Worm (Caenorhabditis elegans) whole organism, mixed stage, embryonic: ENCODE data around the gene col-9.

Experiments used
- M03D4.4 ChIP-seq: sonication (generic microtip); optimal IDR thresholded peaks from 2 replicates; lab custom pipeline; 2017; ENCODE audit warnings: mild to moderate bottlenecking, missing genetic modification characterization, missing compliant biosample characterization
- bed-3 ChIP-seq: fragments of 200-800 bp; sonication (Bioruptor generic); optimal IDR thresholded peaks from 3 replicates; lab custom pipeline; 2018; ENCODE audit warnings: mild to moderate bottlenecking, missing genetic modification characterization, moderate library complexity, missing compliant biosample characterization
- blmp-1 ChIP-seq: fragments of 150-350 bp; optimal IDR thresholded peaks from 2 replicates; lab custom pipeline; 2014; ENCODE audit warnings: missing biosample characterization, missing genetic modification characterization
- ceh-39 ChIP-seq: fragments of 150-350 bp; optimal IDR thresholded peaks from 2 replicates; lab custom pipeline; 2014; ENCODE audit warnings: missing biosample characterization, missing genetic modification characterization
- ceh-43 ChIP-seq: fragments of 200-800 bp; sonication (Bioruptor generic); optimal IDR thresholded peaks from 2 replicates; lab custom pipeline; 2018; ENCODE audit warnings: mild to moderate bottlenecking, missing genetic modification characterization, moderate library complexity, missing compliant biosample characterization
- ceh-83 ChIP-seq: fragments of 200-800 bp; sonication (Bioruptor generic); optimal IDR thresholded peaks from 2 replicates; lab custom pipeline; 2018; ENCODE audit warnings: mild to moderate bottlenecking, missing genetic modification characterization, missing compliant biosample characterization
- ces-1 ChIP-seq: fragments of 150-350 bp; optimal IDR thresholded peaks from 2 replicates; lab custom pipeline; 2014; ENCODE audit warnings: missing biosample characterization, missing genetic modification reagents, missing genetic modification characterization
- cnd-1 ChIP-seq: fragments of 200-800 bp; sonication (Bioruptor generic); optimal IDR thresholded peaks from 2 replicates; lab custom pipeline; 2018; ENCODE audit warnings: mild to moderate bottlenecking, missing genetic modification characterization, missing compliant biosample characterization
- drap-1 ChIP-seq: fragments of 200-800 bp; sonication (Bioruptor generic); optimal IDR thresholded peaks from 3 replicates; lab custom pipeline; 2018; ENCODE audit warnings: mild to moderate bottlenecking, missing genetic modification characterization, missing compliant biosample characterization
- elt-1 ChIP-seq: sonication (generic microtip); optimal IDR thresholded peaks from 2 replicates; lab custom pipeline; 2017; ENCODE audit warnings: missing genetic modification characterization, mild to moderate bottlenecking, missing compliant biosample characterization, antibody characterized with exemption, moderate library complexity, borderline replicate concordance; ENCODE audit not compliant: insufficient read depth
- elt-3 ChIP-seq: fragments of 150-350 bp; optimal IDR thresholded peaks from 2 replicates; lab custom pipeline; 2014; ENCODE audit warnings: missing biosample characterization, missing genetic modification characterization
- flh-1 ChIP-seq: fragments of 200-800 bp; sonication (Bioruptor generic); optimal IDR thresholded peaks from 2 replicates; lab custom pipeline; 2018; ENCODE audit warnings: mild to moderate bottlenecking, missing genetic modification characterization, moderate library complexity, missing compliant biosample characterization
- ham-2 ChIP-seq: fragments of 200-800 bp; sonication (Bioruptor generic); optimal IDR thresholded peaks from 2 replicates; lab custom pipeline; 2018; ENCODE audit warnings: mild to moderate bottlenecking, missing genetic modification characterization, missing compliant biosample characterization
- hlh-1 ChIP-seq: fragments of 150-350 bp; optimal IDR thresholded peaks from 2 replicates; lab custom pipeline; 2014; ENCODE audit warnings: missing biosample characterization, missing genetic modification reagents, missing genetic modification characterization
- lin-13 ChIP-seq: fragments of 150-350 bp; optimal IDR thresholded peaks from 2 replicates; lab custom pipeline; 2014; ENCODE audit warnings: missing biosample characterization, missing genetic modification characterization
- lin-32 ChIP-seq: fragments of 200-800 bp; sonication (Bioruptor generic); optimal IDR thresholded peaks from 2 replicates; lab custom pipeline; 2018; ENCODE audit warnings: mild to moderate bottlenecking, missing genetic modification characterization, missing compliant biosample characterization
- lsy-2 ChIP-seq: fragments of 150-350 bp; optimal IDR thresholded peaks from 2 replicates; lab custom pipeline; 2014; ENCODE audit warnings: missing biosample characterization, missing genetic modification characterization
- mab-5 ChIP-seq: fragments of 150-350 bp; optimal IDR thresholded peaks from 2 replicates; lab custom pipeline; 2014; ENCODE audit warnings: missing biosample characterization, missing genetic modification characterization
- mep-1 ChIP-seq: fragments of 150-350 bp; optimal IDR thresholded peaks from 2 replicates; lab custom pipeline; 2017; ENCODE audit warnings: missing biosample characterization, missing genetic modification reagents, missing genetic modification characterization, inconsistent platforms
- mls-2 ChIP-seq: sonication (generic microtip); optimal IDR thresholded peaks from 2 replicates; lab custom pipeline; 2016; ENCODE audit warnings: mild to moderate bottlenecking, missing genetic modification characterization, moderate library complexity, missing compliant biosample characterization
- nhr-12 ChIP-seq: fragments of 150-350 bp; optimal IDR thresholded peaks from 2 replicates; lab custom pipeline; 2014; ENCODE audit warnings: missing biosample characterization, missing genetic modification characterization
- nhr-2 ChIP-seq: fragments of 150-350 bp; optimal IDR thresholded peaks from 2 replicates; lab custom pipeline; 2014; ENCODE audit warnings: missing biosample characterization, missing genetic modification characterization
- nhr-237 ChIP-seq: fragments of 150-350 bp; optimal IDR thresholded peaks from 2 replicates; lab custom pipeline; 2014; ENCODE audit warnings: missing biosample characterization, missing genetic modification characterization
- nhr-28 ChIP-seq: fragments of 150-350 bp; optimal IDR thresholded peaks from 2 replicates; lab custom pipeline; 2014; ENCODE audit warnings: missing biosample characterization, missing genetic modification characterization
- nhr-76 ChIP-seq: sonication (generic microtip); optimal IDR thresholded peaks from 2 replicates; lab custom pipeline; 2017; ENCODE audit warnings: missing biosample characterization, missing genetic modification characterization
- pha-4 ChIP-seq: fragments of 150-350 bp; optimal IDR thresholded peaks from 2 replicates; lab custom pipeline; 2018; ENCODE audit warnings: missing biosample characterization, missing genetic modification reagents, missing genetic modification characterization
- sem-2 ChIP-seq: fragments of 200-800 bp; sonication (Bioruptor generic); optimal IDR thresholded peaks from 2 replicates; lab custom pipeline; 2018; ENCODE audit warnings: mild to moderate bottlenecking, missing genetic modification characterization, missing compliant biosample characterization
- snpc-4 ChIP-seq: fragments of 150-350 bp; optimal IDR thresholded peaks from 2 replicates; lab custom pipeline; 2014; ENCODE audit warnings: missing biosample characterization, missing genetic modification characterization
- sptf-1 ChIP-seq: sonication (generic microtip); optimal IDR thresholded peaks from 2 replicates; lab custom pipeline; 2017; ENCODE audit warnings: mild to moderate bottlenecking, missing genetic modification characterization, moderate library complexity, missing compliant biosample characterization
- tbx-8 ChIP-seq: fragments of 200-800 bp; sonication (Bioruptor generic); optimal IDR thresholded peaks from 2 replicates; lab custom pipeline; 2018; ENCODE audit warnings: mild to moderate bottlenecking, missing genetic modification characterization, moderate library complexity, missing compliant biosample characterization
- unc-120 ChIP-seq: sonication (generic microtip); optimal IDR thresholded peaks from 2 replicates; lab custom pipeline; 2017; ENCODE audit warnings: missing genetic modification characterization, missing compliant biosample characterization; ENCODE audit not compliant: poor library complexity, severe bottlenecking
- unc-39 ChIP-seq: fragments of 150-350 bp; optimal IDR thresholded peaks from 2 replicates; lab custom pipeline; 2014; ENCODE audit warnings: missing biosample characterization, missing genetic modification characterization
- unc-62 ChIP-seq: fragments of 150-350 bp; optimal IDR thresholded peaks from 2 replicates; lab custom pipeline; 2014; ENCODE audit warnings: missing biosample characterization, missing genetic modification reagents, missing genetic modification characterization
- zip-8 ChIP-seq: fragments of 150-350 bp; optimal IDR thresholded peaks from 2 replicates; lab custom pipeline; 2014; ENCODE audit warnings: missing biosample characterization, missing genetic modification characterization
- ztf-11 ChIP-seq: fragments of 150-350 bp; optimal IDR thresholded peaks from 2 replicates; lab custom pipeline; 2014; ENCODE audit warnings: missing biosample characterization, missing genetic modification characterization

Gene col-9

DNA sequence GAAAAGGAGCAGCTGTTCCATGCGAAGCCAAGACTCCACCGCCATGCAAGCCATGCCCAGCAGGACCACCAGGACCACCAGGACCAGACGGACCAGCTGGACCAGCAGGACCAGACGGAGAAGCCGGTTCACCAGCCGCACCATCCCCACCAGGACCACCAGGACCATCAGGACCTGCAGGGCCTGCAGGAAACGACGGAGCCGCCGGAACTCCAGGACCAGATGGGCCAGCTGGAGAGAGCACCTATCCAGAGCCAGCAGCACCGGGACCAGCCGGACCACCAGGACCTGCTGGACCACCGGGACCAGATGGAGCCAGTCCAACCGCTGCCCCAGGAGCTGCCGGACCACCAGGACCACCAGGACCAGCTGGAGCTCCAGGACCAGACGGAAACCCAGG, 2.1 kb downstream of the col-9 start:
- TF ChIP-seq ceh-43 (GFP tag; lab: Kevin White, UChicago) (no peak), unc-62 (GFP tag; lab: Kevin White, UChicago) (no peak), tbx-8 (GFP tag; lab: Kevin White, UChicago) (no peak), unc-39 (no peak), ceh-39 (tag; lab: Kevin White, UChicago) (no peak)
- TF ChIP-seq, all 35 proteins: peak for 0

ce11 chrX:13592367-13592766, 2.5 kb downstream of the col-9 start, which contains the start of gene F54B11.4:
Gene F54B11.4, plus strand, starts transcription at chrX:13592667.
- TF ChIP-seq mls-2 (tag; lab: Kevin White, UChicago) (no peak), sem-2 (GFP tag; lab: Kevin White, UChicago) (no peak), lin-13 (no peak), sptf-1 (tag; lab: Kevin White, UChicago) (no peak), snpc-4 (tag; lab: Kevin White, UChicago) (no peak), ces-1 (GFP tag; lab: Kevin White, UChicago) (no peak), unc-120 (tag; lab: Kevin White, UChicago) (no peak), cnd-1 (tag; lab: Kevin White, UChicago) (no peak), mab-5 (tag; lab: Kevin White, UChicago) (no peak)

- TF ChIP-seq lin-13 (peak; percentile 15), unc-62 (GFP tag; lab: Kevin White, UChicago) (peak; percentile 14), ces-1 (GFP tag; lab: Kevin White, UChicago) (peak; percentile 30), sptf-1 (tag; lab: Kevin White, UChicago) (no peak), mep-1 (tag; lab: Kevin White, UChicago) (peak; percentile 33), hlh-1 (no peak), elt-3 (tag; lab: Kevin White, UChicago) (no peak), ceh-43 (GFP tag; lab: Kevin White, UChicago) (no peak)
Observed at ce11 chrX:13596003-13596767, 6.3 kb downstream of the col-9 start, which contains the start of gene F54B11.5. Gene F54B11.5, minus strand, starts transcription at chrX:13596068.

- TF ChIP-seq sem-2 (GFP tag; lab: Kevin White, UChicago) (no peak), ztf-11 (peak; percentile 67), nhr-76 (tag; lab: Kevin White, UChicago) (no peak), blmp-1 (tag; lab: Kevin White, UChicago) (no peak), sptf-1 (tag; lab: Kevin White, UChicago) (peak; percentile 66), nhr-237 (no peak), nhr-2 (tag; lab: Kevin White, UChicago) (peak; percentile 32), elt-1 (no peak), flh-1 (GFP tag; lab: Kevin White, UChicago) (no peak), mep-1 (tag; lab: Kevin White, UChicago) (peak; percentile 78), mab-5 (tag; lab: Kevin White, UChicago) (no peak), lin-32 (GFP tag; lab: Kevin White, UChicago) (no peak), unc-39 (no peak), lin-13 (peak; percentile 53), mls-2 (tag; lab: Kevin White, UChicago) (peak; percentile 55), ces-1 (GFP tag; lab: Kevin White, UChicago) (peak; percentile 74), unc-120 (tag; lab: Kevin White, UChicago) (peak; percentile 62), lsy-2 (tag; lab: Kevin White, UChicago) (peak; percentile 57), M03D4.4 (tag; lab: Kevin White, UChicago) (peak; percentile 11), nhr-12 (tag; lab: Kevin White, UChicago) (no peak), ceh-39 (tag; lab: Kevin White, UChicago) (peak; percentile 94), cnd-1 (tag; lab: Kevin White, UChicago) (peak; percentile 80), ham-2 (GFP tag; lab: Kevin White, UChicago) (no peak), bed-3 (GFP tag; lab: Kevin White, UChicago) (no peak), ceh-83 (GFP tag; lab: Kevin White, UChicago) (no peak), unc-62 (GFP tag; lab: Kevin White, UChicago) (peak; percentile 47), elt-3 (tag; lab: Kevin White, UChicago) (no peak), hlh-1 (peak; percentile 81), snpc-4 (tag; lab: Kevin White, UChicago) (no peak), nhr-28 (no peak), pha-4 (peak; percentile 37), ceh-43 (GFP tag; lab: Kevin White, UChicago) (no peak), drap-1 (GFP tag; lab: Kevin White, UChicago) (peak; percentile 16), tbx-8 (GFP tag; lab: Kevin White, UChicago) (no peak), zip-8 (no peak)
- TF ChIP-seq, all 35 proteins: peak for 16
Observed at ce11 chrX:13598021-13598499, 8.2 kb downstream of the col-9 start, which contains the start of gene bra-1. Gene bra-1, plus strand, starts transcription at chrX:13598449.
